Worm (Caenorhabditis elegans) whole organism, L3 larva: ENCODE data around the gene idpa-2.

Experiments
- R02D3.7 ChIP-seq: fragments of 150-350 bp; optimal IDR thresholded peaks from 2 replicates; lab custom pipeline; 2014; ENCODE audit warnings: missing biosample characterization, missing genetic modification characterization
- ZK546.5 ChIP-seq: sonication (generic microtip); optimal IDR thresholded peaks from 2 replicates; lab custom pipeline; 2017; ENCODE audit warnings: missing biosample characterization, missing genetic modification characterization
- aly-2 ChIP-seq: fragments of 150-350 bp; optimal IDR thresholded peaks from 2 replicates; lab custom pipeline; 2014; ENCODE audit warnings: missing biosample characterization, missing genetic modification characterization
- ama-1 ChIP-seq: fragments of 150-350 bp; optimal IDR thresholded peaks from 2 replicates; lab custom pipeline; 2018
- ceh-28 ChIP-seq: fragments of 150-350 bp; optimal IDR thresholded peaks from 2 replicates; lab custom pipeline; 2014; ENCODE audit warnings: missing biosample characterization, missing genetic modification reagents, missing genetic modification characterization
- ceh-9 ChIP-seq: sonication (generic microtip); optimal IDR thresholded peaks from 2 replicates; lab custom pipeline; 2018; ENCODE audit warnings: missing biosample characterization, missing genetic modification characterization
- daf-12 ChIP-seq: fragments of 150-350 bp; optimal IDR thresholded peaks from 2 replicates; lab custom pipeline; 2014; ENCODE audit warnings: missing biosample characterization, missing genetic modification reagents, missing genetic modification characterization
- egl-27 ChIP-seq: sonication (generic microtip); optimal IDR thresholded peaks from 4 replicates; lab custom pipeline; 2017; ENCODE audit warnings: missing biosample characterization, missing genetic modification reagents, missing genetic modification characterization
- egl-5 ChIP-seq: fragments of 150-350 bp; optimal IDR thresholded peaks from 2 replicates; lab custom pipeline; 2017; ENCODE audit warnings: missing biosample characterization, missing genetic modification reagents, missing genetic modification characterization, inconsistent platforms
- elt-1 ChIP-seq: fragments of 150-350 bp; optimal IDR thresholded peaks from 2 replicates; lab custom pipeline; 2014; ENCODE audit warnings: missing biosample characterization, missing genetic modification characterization
- elt-2 ChIP-seq: sonication (generic microtip); optimal IDR thresholded peaks from 2 replicates; lab custom pipeline; 2016; ENCODE audit warnings: missing genetic modification reagents, mild to moderate bottlenecking, missing genetic modification characterization, missing compliant biosample characterization
- elt-3 ChIP-seq, 3 experiments: fragments of 150-350 bp in 1 of 3; sonication (generic microtip) in 2 of 3; optimal IDR thresholded peaks; 2 replicates in 2 of 3; 4 replicates in 1 of 3; lab custom pipeline; 2014 to 2017; ENCODE audit warnings: missing biosample characterization in 3 of 3, missing genetic modification characterization in 3 of 3
- eor-1 ChIP-seq, 2 experiments: fragments of 150-350 bp; optimal IDR thresholded peaks; 2 replicates each; lab custom pipeline; 2014 to 2018; ENCODE audit warnings: missing biosample characterization in 2 of 2, missing genetic modification characterization in 2 of 2
- fkh-10 ChIP-seq: sonication (generic microtip); optimal IDR thresholded peaks from 2 replicates; lab custom pipeline; 2017; ENCODE audit warnings: missing biosample characterization, missing genetic modification reagents, missing genetic modification characterization
- fkh-2 ChIP-seq: fragments of 150-350 bp; optimal IDR thresholded peaks from 2 replicates; lab custom pipeline; 2014; ENCODE audit warnings: missing biosample characterization, missing genetic modification reagents, missing genetic modification characterization
- fos-1 ChIP-seq: fragments of 150-350 bp; optimal IDR thresholded peaks from 2 replicates; lab custom pipeline; 2014; ENCODE audit warnings: missing biosample characterization, missing genetic modification characterization
- hmg-11 ChIP-seq: sonication (generic microtip); optimal IDR thresholded peaks from 2 replicates; lab custom pipeline; 2016; ENCODE audit warnings: missing genetic modification characterization, missing compliant biosample characterization
- jun-1 ChIP-seq: fragments of 150-350 bp; optimal IDR thresholded peaks from 2 replicates; lab custom pipeline; 2014; ENCODE audit warnings: missing biosample characterization, missing genetic modification reagents, missing genetic modification characterization
- lin-15B ChIP-seq: fragments of 150-350 bp; optimal IDR thresholded peaks from 2 replicates; lab custom pipeline; 2014; ENCODE audit warnings: missing biosample characterization, missing genetic modification characterization
- lin-39 ChIP-seq: fragments of 150-350 bp; optimal IDR thresholded peaks from 2 replicates; lab custom pipeline; 2018; ENCODE audit warnings: missing biosample characterization, missing genetic modification reagents, missing genetic modification characterization
- lsy-12 ChIP-seq: sonication (generic microtip); optimal IDR thresholded peaks from 2 replicates; lab custom pipeline; 2016; ENCODE audit warnings: mild to moderate bottlenecking, missing genetic modification characterization, missing compliant biosample characterization
- mdl-1 ChIP-seq: fragments of 150-350 bp; optimal IDR thresholded peaks from 2 replicates; lab custom pipeline; 2014; ENCODE audit warnings: missing biosample characterization, missing genetic modification characterization
- nfya-1 ChIP-seq: sonication (generic microtip); optimal IDR thresholded peaks from 2 replicates; lab custom pipeline; 2017; ENCODE audit warnings: missing genetic modification characterization, mild to moderate bottlenecking, missing compliant biosample characterization, antibody characterized with exemption, moderate library complexity; ENCODE audit not compliant: insufficient read depth
- nhr-11 ChIP-seq: fragments of 150-350 bp; optimal IDR thresholded peaks from 2 replicates; lab custom pipeline; 2014; ENCODE audit warnings: missing biosample characterization, missing genetic modification characterization
- nhr-12 ChIP-seq: fragments of 150-350 bp; optimal IDR thresholded peaks from 2 replicates; lab custom pipeline; 2014; ENCODE audit warnings: missing biosample characterization, missing genetic modification characterization
- nhr-23 ChIP-seq: fragments of 150-350 bp; optimal IDR thresholded peaks from 2 replicates; lab custom pipeline; 2014; ENCODE audit warnings: missing biosample characterization, missing genetic modification reagents, missing genetic modification characterization
- nhr-237 ChIP-seq: fragments of 150-350 bp; optimal IDR thresholded peaks from 2 replicates; lab custom pipeline; 2014; ENCODE audit warnings: missing biosample characterization, missing genetic modification characterization
- nhr-25 ChIP-seq: sonication (generic microtip); optimal IDR thresholded peaks from 2 replicates; lab custom pipeline; 2017; ENCODE audit warnings: missing biosample characterization, missing genetic modification characterization
- nhr-28 ChIP-seq: fragments of 150-350 bp; optimal IDR thresholded peaks from 2 replicates; lab custom pipeline; 2014; ENCODE audit warnings: missing biosample characterization, missing genetic modification characterization
- nhr-43 ChIP-seq: sonication (generic microtip); optimal IDR thresholded peaks from 2 replicates; lab custom pipeline; 2016; ENCODE audit warnings: mild to moderate bottlenecking, missing genetic modification characterization, missing compliant biosample characterization; ENCODE audit not compliant: poor library complexity, severe bottlenecking
- nhr-67 ChIP-seq: fragments of 150-350 bp; optimal IDR thresholded peaks from 2 replicates; lab custom pipeline; 2014; ENCODE audit warnings: missing biosample characterization, missing genetic modification characterization
- nhr-77 ChIP-seq: fragments of 150-350 bp; optimal IDR thresholded peaks from 2 replicates; lab custom pipeline; 2014; ENCODE audit warnings: missing biosample characterization, missing genetic modification characterization
- pha-4 ChIP-seq: fragments of 150-350 bp; optimal IDR thresholded peaks from 2 replicates; lab custom pipeline; 2014; ENCODE audit warnings: missing biosample characterization, missing genetic modification reagents, missing genetic modification characterization
- pqm-1 ChIP-seq: fragments of 150-350 bp; optimal IDR thresholded peaks from 2 replicates; lab custom pipeline; 2017; ENCODE audit warnings: missing biosample characterization, missing genetic modification characterization, inconsistent platforms
- sea-2 ChIP-seq: fragments of 150-350 bp; sonication (generic microtip); optimal IDR thresholded peaks from 4 replicates; lab custom pipeline; 2014; ENCODE audit warnings: missing biosample characterization, missing genetic modification reagents, missing genetic modification characterization
- skn-1 ChIP-seq: fragments of 150-350 bp; optimal IDR thresholded peaks from 2 replicates; lab custom pipeline; 2014; ENCODE audit warnings: missing biosample characterization, missing genetic modification characterization
- tbx-2 ChIP-seq: sonication (generic microtip); optimal IDR thresholded peaks from 2 replicates; lab custom pipeline; 2016; ENCODE audit warnings: mild to moderate bottlenecking, missing genetic modification characterization, missing compliant biosample characterization
- unc-39 ChIP-seq: sonication (generic microtip); optimal IDR thresholded peaks from 4 replicates; lab custom pipeline; 2017; ENCODE audit warnings: missing biosample characterization, missing genetic modification characterization
- unc-62 ChIP-seq: fragments of 150-350 bp; sonication (generic microtip); optimal IDR thresholded peaks from 4 replicates; lab custom pipeline; 2014; ENCODE audit warnings: missing biosample characterization, missing genetic modification reagents, missing genetic modification characterization
- ztf-11 ChIP-seq: fragments of 150-350 bp; optimal IDR thresholded peaks from 2 replicates; lab custom pipeline; 2014; ENCODE audit warnings: missing biosample characterization, missing genetic modification characterization
- ztf-4 ChIP-seq: fragments of 150-350 bp; optimal IDR thresholded peaks from 2 replicates; lab custom pipeline; 2014; ENCODE audit warnings: missing biosample characterization, missing genetic modification characterization

Gene idpa-2

ce11 chrII:8743379-8744173 is 49.0 kb downstream of the idpa-2 start, which contains the start of gene mak-1:
mak-1 (plus strand) TSS chrII:8744071.
- TF ChIP-seq lin-39 (peak; percentile 30), ztf-4 (no peak), hmg-11 (tag; lab: Kevin White, UChicago) (no peak), ceh-28 (tag; lab: Kevin White, UChicago) (no peak), nhr-12 (tag; lab: Kevin White, UChicago) (no peak), fkh-2 (tag; lab: Kevin White, UChicago) (no peak), pqm-1 (tag; lab: Kevin White, UChicago) (peak; percentile 46), egl-5 (tag; lab: Kevin White, UChicago) (no peak), ztf-11 (tag; lab: Kevin White, UChicago) (no peak), nhr-77 (no peak), unc-62 (GFP tag; lab: Kevin White, UChicago) (no peak), nhr-43 (tag; lab: Kevin White, UChicago) (peak; percentile 65), daf-12 (no peak), nhr-23 (peak; percentile 17), sea-2 (GFP tag; lab: Kevin White, UChicago) (no peak), lin-15B (tag; lab: Kevin White, UChicago) (no peak), elt-2 (peak; percentile 90), elt-3 (tag; optimal IDR thresholded peaks at IDR 0.05; lab: Kevin White, UChicago) (no peak), nhr-25 (tag; lab: Kevin White, UChicago) (peak; percentile 55), elt-1 (no peak), ceh-9 (no peak), fkh-10 (no peak), ama-1 (lab: Kevin White, UChicago) (peak; percentile 94), jun-1 (tag; lab: Kevin White, UChicago) (peak; percentile 75), nfya-1 (tag; lab: Kevin White, UChicago) (peak; percentile 76), eor-1 (tag; optimal IDR thresholded peaks at IDR 0.05; lab: Kevin White, UChicago) (no peak)

DNA sequence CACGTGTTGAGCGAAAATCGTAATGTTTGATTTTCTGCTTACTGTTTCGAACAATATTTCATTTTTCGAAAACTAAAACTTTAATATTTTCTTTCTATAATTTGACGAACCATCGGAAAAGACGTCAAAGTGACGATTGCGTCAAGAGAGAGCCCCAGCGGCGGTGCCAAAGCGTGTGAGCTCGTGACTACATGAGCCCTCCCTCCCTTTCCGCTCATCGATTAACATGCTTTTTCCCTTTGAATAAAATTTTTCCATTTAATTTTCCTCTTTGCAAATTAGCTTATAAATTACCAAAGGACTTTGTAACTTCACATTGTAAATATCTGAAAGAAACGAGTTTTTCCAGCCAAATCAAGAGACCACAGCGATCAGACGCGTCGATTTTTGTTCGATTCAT is 49.6 kb downstream of the idpa-2 start:
- TF ChIP-seq ztf-11 (tag; lab: Kevin White, UChicago), result no peak
- no peak for TF ChIP-seq ceh-28 (tag; lab: Kevin White, UChicago)
- no peak for TF ChIP-seq nhr-25 (tag; lab: Kevin White, UChicago)
- TF ChIP-seq lin-39, result no peak
- TF ChIP-seq lin-15B (tag; lab: Kevin White, UChicago), result peak; percentile 21
- no peak for TF ChIP-seq nhr-12 (tag; lab: Kevin White, UChicago)
- TF ChIP-seq jun-1 (tag; lab: Kevin White, UChicago), result no peak
- no peak for TF ChIP-seq lsy-12

DNA sequence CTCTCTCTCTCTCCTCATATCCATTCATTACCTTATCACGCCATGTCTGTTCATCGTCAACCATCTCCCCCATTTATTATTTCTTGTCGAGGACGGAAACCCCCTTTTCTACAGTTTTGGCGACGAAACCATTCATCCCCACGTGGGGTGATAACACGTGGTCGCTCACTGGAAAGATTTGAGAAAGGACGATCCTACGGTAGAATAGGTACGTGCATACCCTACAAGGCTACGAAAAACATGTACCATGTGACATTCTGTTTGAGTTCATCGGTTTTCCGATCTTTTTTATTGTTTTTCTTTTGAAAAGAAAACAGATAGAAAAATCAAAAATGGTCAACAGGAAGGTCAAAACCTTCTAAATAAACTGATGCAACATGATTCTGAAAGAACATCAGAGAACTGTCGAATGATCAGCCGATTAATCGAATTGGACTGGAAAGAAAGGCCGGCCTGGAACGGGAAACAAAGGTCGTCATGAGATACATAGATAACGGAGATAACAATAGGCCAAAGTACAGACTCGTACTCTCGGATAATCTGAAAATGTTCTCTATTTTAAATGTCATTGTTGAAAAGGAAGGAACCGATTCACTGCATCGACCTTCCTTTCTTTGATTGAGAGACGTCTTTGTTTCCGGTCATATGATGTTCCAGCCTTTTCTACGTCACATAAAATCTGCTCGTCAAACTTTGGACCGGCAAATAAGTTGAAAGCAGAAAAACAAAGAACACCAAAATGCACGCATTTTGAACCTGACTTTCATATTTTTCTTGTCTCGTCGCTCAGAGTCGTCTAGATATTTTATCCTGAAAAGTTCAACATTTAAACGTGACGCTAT is 50.3 kb downstream of the idpa-2 start:
- TF ChIP-seq fos-1 (tag; lab: Kevin White, UChicago), result no peak
- peak; percentile 82 for TF ChIP-seq elt-1
- TF ChIP-seq nhr-43 (tag; lab: Kevin White, UChicago), result peak; percentile 95
- TF ChIP-seq ama-1 (lab: Kevin White, UChicago), result peak; percentile 63
- peak; percentile 85 for TF ChIP-seq nhr-23
- TF ChIP-seq mdl-1 (tag; lab: Kevin White, UChicago), result peak; percentile 92
- TF ChIP-seq egl-5 (tag; lab: Kevin White, UChicago), result no peak
- no peak for TF ChIP-seq nhr-67
- no peak for TF ChIP-seq skn-1 (tag; lab: Kevin White, UChicago)
- TF ChIP-seq lin-15B (tag; lab: Kevin White, UChicago), result no peak
- no peak for TF ChIP-seq ztf-11 (tag; lab: Kevin White, UChicago)
- peak; percentile 42 for TF ChIP-seq nfya-1 (tag; lab: Kevin White, UChicago)
- no peak for TF ChIP-seq nhr-28 (tag; lab: Kevin White, UChicago)
- TF ChIP-seq nhr-237 (tag; lab: Kevin White, UChicago), result no peak
- TF ChIP-seq nhr-25 (tag; lab: Kevin White, UChicago), result peak; percentile 88
- no peak for TF ChIP-seq pha-4
- no peak for TF ChIP-seq daf-12
- no peak for TF ChIP-seq R02D3.7 (tag; lab: Kevin White, UChicago)
- peak; percentile 34 for TF ChIP-seq egl-27
- peak; percentile 31 for TF ChIP-seq ztf-4
- TF ChIP-seq fkh-10, result no peak
- TF ChIP-seq elt-2, result peak; percentile 72
- TF ChIP-seq ceh-9, result no peak
- peak; percentile 80 for TF ChIP-seq nhr-11 (tag; lab: Kevin White, UChicago)
- TF ChIP-seq lin-39, result no peak
- peak; percentile 4 for TF ChIP-seq lsy-12
- peak; percentile 66 for TF ChIP-seq jun-1 (tag; lab: Kevin White, UChicago)
- no peak for TF ChIP-seq ZK546.5 (tag; lab: Kevin White, UChicago)
- no peak for TF ChIP-seq fkh-2 (tag; lab: Kevin White, UChicago)
- no peak for TF ChIP-seq aly-2
- TF ChIP-seq unc-62 (GFP tag; lab: Kevin White, UChicago), result no peak
- peak in 2 of 3 experiments; percentile 21 to 59 for TF ChIP-seq elt-3 (tag; optimal IDR thresholded peaks at IDR 0.05; lab: Kevin White, UChicago)
- TF ChIP-seq eor-1 (tag; optimal IDR thresholded peaks at IDR 0.05; lab: Kevin White, UChicago), result no peak
- TF ChIP-seq tbx-2 (tag; lab: Kevin White, UChicago), result peak; percentile 52
- TF ChIP-seq unc-39, result no peak
- TF ChIP-seq pqm-1 (tag; lab: Kevin White, UChicago), result peak; percentile 18
